Worm (Caenorhabditis elegans): ENCODE results near the gene Y41D4B.14.

- TF ChIP-seq dve-1 (tag; optimal IDR thresholded peaks at IDR 0.05; ENCODE audit: insufficient read depth) (no peak), ceh-20 (GFP tag; IDR thresholded peaks at IDR 0.05) (no peak), egl-27 (tag; optimal IDR thresholded peaks at IDR 0.05) (no peak), dmd-6 (GFP tag; IDR thresholded peaks at IDR 0.05) (no peak), ZK546.5 (tag; optimal IDR thresholded peaks at IDR 0.05) (no peak), ama-1 (optimal IDR thresholded peaks at IDR 0.05) (no peak), nhr-41 (GFP tag; IDR thresholded peaks at IDR 0.05) (no peak), nhr-25 (tag; optimal IDR thresholded peaks at IDR 0.05; ENCODE audit: borderline replicate concordance, insufficient read depth) (no peak), mep-1 (tag; optimal IDR thresholded peaks at IDR 0.05) (no peak), mdl-1 (tag; optimal IDR thresholded peaks at IDR 0.05) (no peak), nhr-11 (tag; optimal IDR thresholded peaks at IDR 0.05) (no peak), F26F4.8 (GFP tag; conservative IDR thresholded peaks at IDR 0.05) (no peak)
These were observed 40.5 kb upstream of the Y41D4B.14 start, which contains the start of gene K03H6.5 for ce11 chrIV:1536316-1536715.

All from whole organism, L4 larva.